Worm (Caenorhabditis elegans): ENCODE results near the gene gpa-2.

gpa-2 gene

DNA sequence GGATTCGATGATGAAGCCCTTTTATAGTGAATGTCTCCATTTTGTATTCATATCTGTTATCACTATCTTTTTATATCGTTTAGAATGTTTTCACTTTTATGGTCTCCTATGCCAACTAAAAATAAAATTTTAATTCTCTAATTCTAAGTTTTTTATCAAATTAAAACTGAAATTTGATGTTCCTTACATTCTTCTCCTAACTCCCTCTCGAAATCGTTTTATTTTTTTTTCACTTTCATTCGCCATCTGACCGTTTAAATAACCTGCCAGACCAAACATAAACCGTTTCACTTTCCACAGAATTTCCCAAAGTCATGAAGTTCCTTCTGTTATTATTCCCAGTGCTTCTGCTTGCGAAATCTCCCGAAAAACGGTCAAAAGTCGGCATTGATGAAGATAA lies 8.4 kb downstream of the gpa-2 start, which contains the start of gene F52E1.5:
Gene F52E1.5, plus strand, starts transcription at position 301 of the 400 bp plus-strand sequence.
- TF ChIP-seq nhr-11 (tag; optimal IDR thresholded peaks at IDR 0.05) (no peak), ama-1 (optimal IDR thresholded peaks at IDR 0.05) (no peak), skn-1 (tag; optimal IDR thresholded peaks at IDR 0.05) (no peak), snpc-4 (tag; optimal IDR thresholded peaks at IDR 0.05) (no peak), alr-1 (tag; optimal IDR thresholded peaks at IDR 0.05) (no peak), unc-39 (tag; optimal IDR thresholded peaks at IDR 0.05) (no peak), mbf-1 (tag; optimal IDR thresholded peaks at IDR 0.05) (no peak)

- no peak for TF ChIP-seq blmp-1 (tag; optimal IDR thresholded peaks at IDR 0.05; ENCODE audit: insufficient read depth)
- no peak for TF ChIP-seq zag-1 (tag; optimal IDR thresholded peaks at IDR 0.05)
- TF ChIP-seq fos-1 (tag; optimal IDR thresholded peaks at IDR 0.05): no peak
- no peak for TF ChIP-seq nhr-11 (tag; optimal IDR thresholded peaks at IDR 0.05)
- no peak for TF ChIP-seq elt-1 (tag; optimal IDR thresholded peaks at IDR 0.05)
- no peak for TF ChIP-seq alr-1 (tag; optimal IDR thresholded peaks at IDR 0.05)
- no peak for TF ChIP-seq ztf-1 (GFP tag; conservative IDR thresholded peaks at IDR 0.05)
- TF ChIP-seq crh-2 (tag; optimal IDR thresholded peaks at IDR 0.05): no peak
- TF ChIP-seq nhr-12 (tag; optimal IDR thresholded peaks at IDR 0.05): no peak
These were observed 9.3 kb downstream of the gpa-2 start for ce11 chrV:8380076-8380475.

DNA sequence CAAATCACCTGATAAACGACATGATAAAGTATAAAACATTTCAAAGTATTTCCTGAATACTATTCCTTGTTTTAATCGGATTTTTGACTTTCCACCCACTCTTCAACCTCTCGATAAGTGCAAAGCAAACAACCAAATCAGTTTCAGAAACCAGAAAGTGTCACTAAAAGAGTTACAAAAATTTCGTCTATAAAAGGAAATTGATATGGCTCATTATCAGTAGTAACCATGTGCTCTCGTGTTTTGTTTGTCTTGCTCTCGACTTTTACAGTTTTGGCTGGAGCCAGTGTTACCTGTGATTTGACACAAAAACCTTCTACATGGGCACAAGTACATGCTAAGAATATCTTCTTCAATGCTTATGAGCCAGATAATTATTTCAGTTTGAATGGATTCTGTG lies 12.9 kb downstream of the gpa-2 start, which contains the start of gene F52E1.14:
Gene F52E1.14, plus strand, starts transcription at position 207 of the 400 bp plus-strand sequence.
- TF ChIP-seq nhr-77 (tag; optimal IDR thresholded peaks at IDR 0.05) (no peak), ztf-1 (GFP tag; conservative IDR thresholded peaks at IDR 0.05) (no peak), blmp-1 (tag; optimal IDR thresholded peaks at IDR 0.05; ENCODE audit: insufficient read depth) (no peak), unc-62 (GFP tag; optimal IDR thresholded peaks at IDR 0.05) (no peak), sma-9 (GFP tag; optimal IDR thresholded peaks at IDR 0.05) (peak; percentile 51), sma-9 (tag; optimal IDR thresholded peaks at IDR 0.05) (no peak), ama-1 (optimal IDR thresholded peaks at IDR 0.05) (no peak), F13H6.1 (tag; optimal IDR thresholded peaks at IDR 0.05) (peak; percentile 39), nhr-6 (tag; optimal IDR thresholded peaks at IDR 0.05) (no peak), lin-39 (tag; optimal IDR thresholded peaks at IDR 0.05) (no peak), mab-5 (tag; optimal IDR thresholded peaks at IDR 0.05) (no peak), crh-2 (tag; optimal IDR thresholded peaks at IDR 0.05) (peak; percentile 51), nhr-23 (tag; optimal IDR thresholded peaks at IDR 0.05) (no peak), alr-1 (tag; optimal IDR thresholded peaks at IDR 0.05) (no peak), mbf-1 (tag; optimal IDR thresholded peaks at IDR 0.05) (no peak), gmeb-1 (tag; optimal IDR thresholded peaks at IDR 0.05) (no peak), fos-1 (tag; optimal IDR thresholded peaks at IDR 0.05) (peak; percentile 67), elt-1 (tag; optimal IDR thresholded peaks at IDR 0.05) (no peak)

DNA sequence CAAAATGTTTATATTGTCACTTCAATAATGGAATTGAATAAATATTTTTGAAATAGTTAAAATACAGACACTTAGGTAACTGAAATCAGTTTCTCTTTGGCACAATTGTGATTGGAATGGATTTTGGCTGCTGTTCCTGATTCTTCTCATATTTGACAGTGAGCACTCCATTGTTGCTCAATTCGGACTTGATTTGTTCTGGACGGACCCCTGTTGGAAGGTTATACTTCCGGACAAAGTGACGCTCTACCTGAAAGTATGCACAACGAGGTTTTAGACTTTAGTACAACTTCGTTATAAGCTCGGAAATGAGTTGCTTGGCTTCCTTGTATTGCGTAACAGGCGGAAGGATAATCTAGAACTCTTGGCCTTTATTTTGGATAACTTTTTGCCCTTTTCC lies 14.0 kb downstream of the gpa-2 start:
- TF ChIP-seq nhr-21 (tag; optimal IDR thresholded peaks at IDR 0.05) (no peak), snpc-4 (tag; optimal IDR thresholded peaks at IDR 0.05) (no peak), elt-1 (tag; optimal IDR thresholded peaks at IDR 0.05) (no peak), lsy-2 (tag; optimal IDR thresholded peaks at IDR 0.05) (no peak)

DNA sequence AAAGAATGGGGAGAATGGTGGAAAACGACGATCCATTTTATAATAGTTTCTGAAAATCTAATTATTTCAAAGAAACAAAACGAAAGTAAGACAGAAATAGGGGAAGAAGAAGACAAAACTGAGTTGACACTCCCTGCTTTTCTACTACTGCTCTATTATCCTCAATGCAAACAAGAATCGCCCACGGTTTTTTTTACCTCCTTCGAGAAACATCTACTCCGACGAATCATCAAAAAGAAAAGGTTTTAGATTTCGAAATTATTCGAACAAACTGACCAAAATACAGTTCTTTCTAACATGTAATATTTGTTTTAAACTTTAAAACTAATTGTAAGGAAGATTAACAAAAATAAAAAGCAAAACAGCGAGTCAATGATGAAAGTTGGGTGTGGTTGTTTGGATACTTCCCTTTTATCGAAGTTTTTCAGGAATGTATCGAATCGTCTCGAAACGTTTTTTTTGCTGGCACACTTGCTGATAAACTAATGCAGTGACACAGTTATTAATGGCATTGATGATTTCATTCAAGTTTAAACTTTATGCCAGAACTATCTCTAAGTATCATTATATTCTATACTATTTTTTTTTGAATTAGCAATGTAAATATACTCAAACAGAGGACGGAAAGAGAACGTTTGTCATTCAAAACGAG lies 15.2 kb downstream of the gpa-2 start, which contains the start of gene hsp-17:
Gene hsp-17, minus strand, starts transcription at position 51 of the 652 bp plus-strand sequence.
- TF ChIP-seq aly-2 (tag; optimal IDR thresholded peaks at IDR 0.05) (no peak), fos-1 (tag; optimal IDR thresholded peaks at IDR 0.05) (peak; percentile 65), sma-9 (GFP tag; optimal IDR thresholded peaks at IDR 0.05) (peak; percentile 30), sma-9 (tag; optimal IDR thresholded peaks at IDR 0.05) (no peak), nhr-21 (tag; optimal IDR thresholded peaks at IDR 0.05) (no peak)

- TF ChIP-seq nhr-10 (tag; optimal IDR thresholded peaks at IDR 0.05) (no peak), ZK546.5 (tag; optimal IDR thresholded peaks at IDR 0.05) (no peak), nhr-21 (tag; optimal IDR thresholded peaks at IDR 0.05) (no peak), F13H6.1 (tag; optimal IDR thresholded peaks at IDR 0.05) (no peak), snpc-4 (tag; optimal IDR thresholded peaks at IDR 0.05) (no peak)
These were observed 16.3 kb downstream of the gpa-2 start, which contains the start of gene gcy-7 for ce11 chrV:8387056-8387455. TSS of gene gcy-7 (plus strand) at chrV:8387356.

DNA sequence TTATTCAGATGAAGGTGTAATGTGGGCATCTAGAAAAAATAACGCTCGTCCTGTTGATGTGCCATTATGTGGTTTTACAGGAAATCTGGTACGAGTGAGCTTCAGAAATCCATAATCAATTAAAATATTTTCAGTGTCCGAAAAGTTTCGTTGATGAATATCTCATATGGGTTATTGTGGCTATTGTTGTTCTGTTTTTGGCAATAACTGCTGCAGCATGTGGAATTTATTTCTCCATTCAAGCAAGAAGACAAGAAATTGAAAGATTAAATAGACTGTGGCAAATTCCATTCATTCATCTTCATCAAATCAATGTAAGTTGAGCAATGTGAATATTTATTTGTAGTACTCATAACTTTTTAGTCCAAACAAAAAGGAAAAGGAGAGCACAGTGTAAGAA lies 18.5 kb downstream of the gpa-2 start:
- TF ChIP-seq alr-1 (tag; optimal IDR thresholded peaks at IDR 0.05): no peak
- TF ChIP-seq F13H6.1 (tag; optimal IDR thresholded peaks at IDR 0.05): no peak
- no peak for TF ChIP-seq nhr-129 (tag; optimal IDR thresholded peaks at IDR 0.05)
- TF ChIP-seq unc-62 (GFP tag; optimal IDR thresholded peaks at IDR 0.05): no peak
- no peak for TF ChIP-seq nhr-6 (tag; optimal IDR thresholded peaks at IDR 0.05)
- TF ChIP-seq lsy-2 (tag; optimal IDR thresholded peaks at IDR 0.05): no peak
- TF ChIP-seq nhr-10 (tag; optimal IDR thresholded peaks at IDR 0.05): no peak
- no peak for TF ChIP-seq C34F6.9 (tag; optimal IDR thresholded peaks at IDR 0.05)
- TF ChIP-seq mab-5 (tag; optimal IDR thresholded peaks at IDR 0.05): no peak
- no peak for TF ChIP-seq fos-1 (tag; optimal IDR thresholded peaks at IDR 0.05)
- no peak for TF ChIP-seq gmeb-1 (tag; optimal IDR thresholded peaks at IDR 0.05)
- TF ChIP-seq nhr-237 (tag; optimal IDR thresholded peaks at IDR 0.05): no peak
- TF ChIP-seq ztf-4 (tag; optimal IDR thresholded peaks at IDR 0.05): no peak
- TF ChIP-seq egl-27 (tag; optimal IDR thresholded peaks at IDR 0.05): no peak
- TF ChIP-seq lin-39 (tag; optimal IDR thresholded peaks at IDR 0.05): no peak
- no peak for TF ChIP-seq nhr-12 (tag; optimal IDR thresholded peaks at IDR 0.05)
- TF ChIP-seq ceh-16 (tag; optimal IDR thresholded peaks at IDR 0.05): no peak
- TF ChIP-seq ceh-82 (tag; optimal IDR thresholded peaks at IDR 0.05): no peak
- no peak for TF ChIP-seq nhr-77 (tag; optimal IDR thresholded peaks at IDR 0.05)
